Fruit fly (Drosophila melanogaster): Measurements from ENCODE around the gene CG17237.

dm6 chr2L:2252241-2252640, 37.0 kb downstream of the CG17237 start, which contains the start of gene CG17239:
- no peak for TF ChIP-seq CG8478 (optimal IDR thresholded peaks at IDR 0.05)
- no peak for TF ChIP-seq usp (GFP tag; optimal IDR thresholded peaks at IDR 0.05)

Data from whole organism.